Worm (Caenorhabditis elegans): ENCODE data around the gene dnj-25.

Gene dnj-25

ce11 chrV:20681824-20682223, 62.3 kb downstream of the dnj-25 start:
- TF ChIP-seq B0310.2 (tag; optimal IDR thresholded peaks at IDR 0.05) (no peak), pes-1 (GFP tag; IDR thresholded peaks at IDR 0.05) (0 out of 2 replicates have a peak, but pooled peaks have one; percentile 20)

ce11 chrV:20681120-20681519, 63.0 kb downstream of the dnj-25 start, which contains the start of gene srsx-35:
srsx-35 (plus strand) TSS chrV:20681420.
- no peak for TF ChIP-seq flt-1 (GFP tag; IDR thresholded peaks at IDR 0.05)
- no peak for TF ChIP-seq hmg-4 (GFP tag; optimal IDR thresholded peaks at IDR 0.05)
- TF ChIP-seq F13C5.2 (tag; optimal IDR thresholded peaks at IDR 0.05), result no peak
- no peak for TF ChIP-seq ama-1 (optimal IDR thresholded peaks at IDR 0.05)
- no peak for TF ChIP-seq ets-7 (tag; optimal IDR thresholded peaks at IDR 0.05)
- no peak for TF ChIP-seq tbx-11 (GFP tag; IDR thresholded peaks at IDR 0.05)
- TF ChIP-seq hmbx-1 (tag; optimal IDR thresholded peaks at IDR 0.05), result no peak
- no peak for TF ChIP-seq ceh-13 (GFP tag; optimal IDR thresholded peaks at IDR 0.05)
- no peak for TF ChIP-seq sea-1 (GFP tag; conservative IDR thresholded peaks at IDR 0.05)
- no peak for TF ChIP-seq tbx-37 (GFP tag; conservative IDR thresholded peaks at IDR 0.05)
- TF ChIP-seq pes-1 (GFP tag; IDR thresholded peaks at IDR 0.05), result no peak
- TF ChIP-seq B0310.2 (tag; optimal IDR thresholded peaks at IDR 0.05), result no peak
- no peak for TF ChIP-seq ceh-36 (tag; optimal IDR thresholded peaks at IDR 0.05)
- TF ChIP-seq tra-4 (tag; optimal IDR thresholded peaks at IDR 0.05), result no peak
- TF ChIP-seq hnd-1 (tag; optimal IDR thresholded peaks at IDR 0.05), result no peak
- no peak for TF ChIP-seq scrt-1 (GFP tag; IDR thresholded peaks at IDR 0.05)
- TF ChIP-seq aly-1 (tag; optimal IDR thresholded peaks at IDR 0.05), result no peak

ce11 chrV:20680189-20680588, 64.0 kb downstream of the dnj-25 start:
- no peak for TF ChIP-seq flt-1 (GFP tag; IDR thresholded peaks at IDR 0.05)
- no peak for TF ChIP-seq ceh-13 (GFP tag; optimal IDR thresholded peaks at IDR 0.05)
- no peak for TF ChIP-seq F13C5.2 (tag; optimal IDR thresholded peaks at IDR 0.05)
- no peak for TF ChIP-seq tra-4 (tag; optimal IDR thresholded peaks at IDR 0.05)
- no peak for TF ChIP-seq ets-7 (tag; optimal IDR thresholded peaks at IDR 0.05)
- TF ChIP-seq ceh-36 (tag; optimal IDR thresholded peaks at IDR 0.05), result no peak
- TF ChIP-seq scrt-1 (GFP tag; IDR thresholded peaks at IDR 0.05), result no peak
- TF ChIP-seq ama-1 (optimal IDR thresholded peaks at IDR 0.05), result no peak
- no peak for TF ChIP-seq hnd-1 (tag; optimal IDR thresholded peaks at IDR 0.05)
- no peak for TF ChIP-seq hmg-4 (GFP tag; optimal IDR thresholded peaks at IDR 0.05)
- TF ChIP-seq aly-1 (tag; optimal IDR thresholded peaks at IDR 0.05), result no peak
- TF ChIP-seq tbx-11 (GFP tag; IDR thresholded peaks at IDR 0.05), result no peak

Measured in whole organism, early embryonic.